Fruit fly (Drosophila melanogaster) whole organism, embryonic: Measurements from ENCODE around the gene CG31549.

ENCODE experiments used
- Bteb2 ChIP-seq: fragments of 200-800 bp; sonication (Bioruptor generic); optimal IDR thresholded peaks from 2 replicates; lab custom pipeline; 2016; ENCODE audit warnings: missing biosample characterization, missing genetic modification characterization
- CG10462 ChIP-seq: fragments of 200-800 bp; sonication (Bioruptor generic); optimal IDR thresholded peaks from 2 replicates; lab custom pipeline; 2016; ENCODE audit warnings: missing biosample characterization, missing genetic modification characterization
- CG11723 ChIP-seq: fragments of 200-800 bp; sonication (Bioruptor generic); optimal IDR thresholded peaks from 2 replicates; lab custom pipeline; 2017; ENCODE audit warnings: missing biosample characterization, mild to moderate bottlenecking, missing genetic modification characterization
- CG12236 ChIP-seq: fragments of 200-800 bp; sonication (Bioruptor generic); optimal IDR thresholded peaks from 2 replicates; lab custom pipeline; 2016; ENCODE audit warnings: missing biosample characterization, missing genetic modification characterization
- CG12659 ChIP-seq: fragments of 200-800 bp; sonication (Bioruptor generic); optimal IDR thresholded peaks from 3 replicates; lab custom pipeline; 2017; ENCODE audit warnings: mild to moderate bottlenecking, missing biosample characterization, missing genetic modification reagents, missing genetic modification characterization
- CG13775 ChIP-seq: fragments of 200-800 bp; sonication (Bioruptor generic); optimal IDR thresholded peaks from 3 replicates; lab custom pipeline; 2017; ENCODE audit warnings: missing biosample characterization, mild to moderate bottlenecking, missing genetic modification characterization
- CG15696 ChIP-seq: fragments of 200-800 bp; sonication (Bioruptor generic); optimal IDR thresholded peaks from 2 replicates; lab custom pipeline; 2019; ENCODE audit warnings: missing biosample characterization, mild to moderate bottlenecking, missing genetic modification characterization, moderate library complexity
- CG17612 ChIP-seq: fragments of 200-800 bp; sonication (Bioruptor generic); IDR thresholded peaks from 2 replicates; pipeline ENCODE4 v1.3.6; 2022; ENCODE audit warnings: missing biosample characterization, missing genetic modification characterization
- CG3995 ChIP-seq: fragments of 200-800 bp; sonication (Bioruptor generic); optimal IDR thresholded peaks from 3 replicates; lab custom pipeline; 2016; ENCODE audit warnings: missing biosample characterization, missing genetic modification characterization
- CG42726 ChIP-seq: fragments of 200-800 bp; sonication (Bioruptor generic); IDR thresholded peaks from 2 replicates; pipeline ENCODE4 v1.3.6; 2022; ENCODE audit warnings: missing biosample characterization, missing genetic modification characterization; ENCODE audit not compliant: partially characterized antibody
- CG4328 ChIP-seq: fragments of 200-800 bp; sonication (Bioruptor generic); optimal IDR thresholded peaks from 3 replicates; lab custom pipeline; 2017; ENCODE audit warnings: missing biosample characterization, missing genetic modification reagents, missing genetic modification characterization
- CG4617 ChIP-seq: fragments of 200-800 bp; sonication (Bioruptor generic); optimal IDR thresholded peaks from 3 replicates; lab custom pipeline; 2016; ENCODE audit warnings: missing biosample characterization, missing genetic modification characterization, borderline replicate concordance
- CG5180 ChIP-seq: fragments of 200-800 bp; sonication (Bioruptor generic); optimal IDR thresholded peaks from 3 replicates; lab custom pipeline; 2017; ENCODE audit warnings: missing biosample characterization, missing genetic modification characterization, mild to moderate bottlenecking, moderate library complexity, missing genetic modification reagents
- CG6654 ChIP-seq: fragments of 200-800 bp; sonication (Bioruptor generic); optimal IDR thresholded peaks from 2 replicates; lab custom pipeline; 2017; ENCODE audit warnings: missing biosample characterization, mild to moderate bottlenecking, missing genetic modification characterization
- CG7786 ChIP-seq: fragments of 200-800 bp; sonication (Bioruptor generic); optimal IDR thresholded peaks from 2 replicates; lab custom pipeline; 2016; ENCODE audit warnings: missing biosample characterization, missing genetic modification characterization
- CG7928 ChIP-seq: fragments of 200-800 bp; sonication (Bioruptor generic); optimal IDR thresholded peaks from 2 replicates; lab custom pipeline; 2017; ENCODE audit warnings: missing biosample characterization, mild to moderate bottlenecking, missing genetic modification characterization
- CG8089 ChIP-seq: fragments of 200-800 bp; sonication (Bioruptor generic); optimal IDR thresholded peaks from 3 replicates; lab custom pipeline; 2016; ENCODE audit warnings: missing biosample characterization, missing genetic modification characterization
- CG8359 ChIP-seq: fragments of 200-800 bp; sonication (Bioruptor generic); optimal IDR thresholded peaks from 2 replicates; lab custom pipeline; 2017; ENCODE audit warnings: missing biosample characterization, mild to moderate bottlenecking, missing genetic modification characterization, borderline replicate concordance
- CG8944 ChIP-seq: fragments of 200-800 bp; sonication (Bioruptor generic); optimal IDR thresholded peaks from 3 replicates; lab custom pipeline; 2016; ENCODE audit warnings: missing biosample characterization, missing genetic modification characterization
- Dip3 ChIP-seq: fragments of 200-800 bp; sonication (Bioruptor generic); optimal IDR thresholded peaks from 3 replicates; lab custom pipeline; 2016; ENCODE audit warnings: missing biosample characterization, missing genetic modification characterization
- Fer2 ChIP-seq: fragments of 200-800 bp; sonication (Bioruptor generic); optimal IDR thresholded peaks from 2 replicates; lab custom pipeline; 2018; ENCODE audit warnings: missing biosample characterization, mild to moderate bottlenecking, missing genetic modification characterization, moderate library complexity
- Hey ChIP-seq: fragments of 200-800 bp; sonication (Bioruptor generic); optimal IDR thresholded peaks from 3 replicates; lab custom pipeline; 2018; ENCODE audit warnings: missing biosample characterization, mild to moderate bottlenecking, missing genetic modification characterization
- HmgZ ChIP-seq: fragments of 200-800 bp; sonication (Bioruptor generic); optimal IDR thresholded peaks from 2 replicates; lab custom pipeline; 2018; ENCODE audit warnings: missing biosample characterization, mild to moderate bottlenecking, missing genetic modification characterization
- Hsf ChIP-seq: fragments of 200-800 bp; sonication (Bioruptor generic); optimal IDR thresholded peaks from 3 replicates; lab custom pipeline; 2016; ENCODE audit warnings: missing biosample characterization, missing genetic modification characterization
- NFAT ChIP-seq: fragments of 200-800 bp; sonication (Bioruptor generic); IDR thresholded peaks from 2 replicates; pipeline ENCODE4 v1.3.6; 2022; ENCODE audit warnings: missing biosample characterization, missing genetic modification characterization
- Oli ChIP-seq: fragments of 200-800 bp; sonication (Bioruptor generic); optimal IDR thresholded peaks from 2 replicates; lab custom pipeline; 2018; ENCODE audit warnings: missing biosample characterization, mild to moderate bottlenecking, missing genetic modification characterization, moderate library complexity
- Scr ChIP-seq: fragments of 200-800 bp; sonication (Bioruptor generic); IDR thresholded peaks from 2 replicates; pipeline ENCODE4 v1.3.6; 2022; ENCODE audit warnings: missing biosample characterization, missing genetic modification characterization; ENCODE audit not compliant: partially characterized antibody
- Spps ChIP-seq: fragments of 200-800 bp; sonication (Bioruptor generic); optimal IDR thresholded peaks from 2 replicates; lab custom pipeline; 2018; ENCODE audit warnings: missing biosample characterization, mild to moderate bottlenecking, missing genetic modification characterization
- Tbp ChIP-seq: fragments of >200 bp; optimal IDR thresholded peaks from 2 replicates; lab custom pipeline; 2018; ENCODE audit warnings: missing biosample characterization, missing genetic modification characterization
- abd-A ChIP-seq: fragments of 200-800 bp; sonication (Bioruptor generic); optimal IDR thresholded peaks from 3 replicates; lab custom pipeline; 2019; ENCODE audit warnings: missing biosample characterization, mild to moderate bottlenecking, missing genetic modification characterization, moderate library complexity
- bsh ChIP-seq, 2 experiments: fragments of 200-800 bp; sonication (Bioruptor generic); optimal IDR thresholded peaks; 2 replicates each; lab custom pipeline; 2017 to 2018; ENCODE audit warnings: mild to moderate bottlenecking in 2 of 2, missing biosample characterization in 2 of 2, missing genetic modification characterization in 2 of 2, moderate library complexity in 1 of 2
- btn ChIP-seq: fragments of 200-800 bp; sonication (Bioruptor generic); optimal IDR thresholded peaks from 2 replicates; lab custom pipeline; 2016; ENCODE audit warnings: missing biosample characterization, missing genetic modification characterization
- caup ChIP-seq: fragments of 200-800 bp; sonication (Bioruptor generic); optimal IDR thresholded peaks from 3 replicates; lab custom pipeline; 2017; ENCODE audit warnings: missing biosample characterization, mild to moderate bottlenecking, missing genetic modification characterization, moderate library complexity; ENCODE audit not compliant: severe bottlenecking
- cg ChIP-seq: fragments of 200-800 bp; sonication (Bioruptor generic); optimal IDR thresholded peaks from 3 replicates; lab custom pipeline; 2019; ENCODE audit warnings: missing biosample characterization, mild to moderate bottlenecking, missing genetic modification characterization, moderate library complexity
- crc ChIP-seq: fragments of 200-800 bp; sonication (Bioruptor generic); optimal IDR thresholded peaks from 2 replicates; lab custom pipeline; 2016; ENCODE audit warnings: missing biosample characterization, missing genetic modification characterization
- croc ChIP-seq: fragments of 200-800 bp; sonication (Bioruptor generic); conservative IDR thresholded peaks from 3 replicates; pipeline ENCODE4 v1.3.6; 2022; ENCODE audit warnings: missing biosample characterization, missing genetic modification characterization
- dpn ChIP-seq, 2 experiments: fragments of 200-800 bp; sonication (Bioruptor generic); optimal IDR thresholded peaks; 3 replicates each; lab custom pipeline; 2016; ENCODE audit warnings: missing biosample characterization in 2 of 2, missing genetic modification characterization in 2 of 2
- eyg ChIP-seq: fragments of 200-800 bp; sonication (Bioruptor generic); optimal IDR thresholded peaks from 3 replicates; lab custom pipeline; 2016; ENCODE audit warnings: missing biosample characterization, missing genetic modification characterization
- kni ChIP-seq: fragments of 200-800 bp; sonication (Bioruptor generic); optimal IDR thresholded peaks from 3 replicates; lab custom pipeline; 2017; ENCODE audit warnings: mild to moderate bottlenecking, missing biosample characterization, missing genetic modification reagents, missing genetic modification characterization
- maf-S ChIP-seq: fragments of 200-800 bp; sonication (Bioruptor generic); optimal IDR thresholded peaks from 2 replicates; lab custom pipeline; 2016; ENCODE audit warnings: missing biosample characterization, missing genetic modification characterization
- mirr ChIP-seq: fragments of 200-800 bp; sonication (Bioruptor generic); optimal IDR thresholded peaks from 3 replicates; lab custom pipeline; 2018; ENCODE audit warnings: missing biosample characterization, mild to moderate bottlenecking, missing genetic modification characterization
- nerfin-2 ChIP-seq: fragments of 200-800 bp; sonication (Bioruptor generic); IDR thresholded peaks from 2 replicates; pipeline ENCODE4 v1.3.6; 2022; ENCODE audit warnings: missing biosample characterization, missing genetic modification characterization; ENCODE audit not compliant: partially characterized antibody
- pnt ChIP-seq: fragments of 200-800 bp; sonication (Bioruptor generic); optimal IDR thresholded peaks from 3 replicates; lab custom pipeline; 2016; ENCODE audit warnings: missing biosample characterization, missing genetic modification characterization
- psq ChIP-seq: fragments of 200-800 bp; sonication (Bioruptor generic); optimal IDR thresholded peaks from 2 replicates; lab custom pipeline; 2017; ENCODE audit warnings: missing biosample characterization, missing genetic modification characterization
- pum ChIP-seq: fragments of 200-800 bp; sonication (Bioruptor generic); optimal IDR thresholded peaks from 2 replicates; lab custom pipeline; 2016; ENCODE audit warnings: missing biosample characterization, missing genetic modification characterization
- sens ChIP-seq: fragments of 200-800 bp; sonication (Bioruptor generic); peaks from one replicate; lab custom pipeline; 2016; ENCODE audit warnings: missing biosample characterization, missing genetic modification characterization
- shn ChIP-seq: fragments of 200-800 bp; sonication (Bioruptor generic); optimal IDR thresholded peaks from 3 replicates; lab custom pipeline; 2016; ENCODE audit warnings: missing biosample characterization, missing genetic modification characterization
- sqz ChIP-seq: fragments of 200-800 bp; sonication (Bioruptor generic); optimal IDR thresholded peaks from 3 replicates; lab custom pipeline; 2018; ENCODE audit warnings: missing biosample characterization, mild to moderate bottlenecking, missing genetic modification characterization
- zf30C ChIP-seq: fragments of 200-800 bp; sonication (Bioruptor generic); optimal IDR thresholded peaks from 3 replicates; lab custom pipeline; 2018; ENCODE audit warnings: missing biosample characterization, mild to moderate bottlenecking, missing genetic modification characterization

Gene CG31549

dm6 chr3R:5622985-5623630 is 8.9 kb upstream of the CG31549 start (continued):
- peak; percentile 48 for TF ChIP-seq pnt (GFP tag; lab: Kevin White, UChicago)
- peak; percentile 89 for TF ChIP-seq CG4328 (GFP tag; lab: Kevin White, UChicago)
- no peak for TF ChIP-seq nerfin-2 (GFP tag; lab: Robert Waterston, UW)
- TF ChIP-seq sqz: peak; percentile 99
- no peak for TF ChIP-seq Dip3 (GFP tag; lab: Kevin White, UChicago)
- TF ChIP-seq CG3995 (GFP tag; lab: Kevin White, UChicago): peak; percentile 8
- peak; percentile 77 for TF ChIP-seq CG12236 (GFP tag; lab: Kevin White, UChicago)
- TF ChIP-seq CG8089 (GFP tag; lab: Kevin White, UChicago): peak; percentile 79
- no peak for TF ChIP-seq CG17612
- peak; percentile 44 for TF ChIP-seq zf30C
- TF ChIP-seq Oli: peak; percentile 23
- peak; percentile 45 for TF ChIP-seq CG4617 (GFP tag; lab: Kevin White, UChicago)
- TF ChIP-seq pum (GFP tag; lab: Kevin White, UChicago): peak; percentile 28
- peak; percentile 88 for TF ChIP-seq caup (GFP tag; lab: Kevin White, UChicago)
- TF ChIP-seq Scr: no peak
- TF ChIP-seq Tbp: no peak
- peak; percentile 54 for TF ChIP-seq Bteb2 (GFP tag; lab: Kevin White, UChicago)
- peak; percentile 95 for TF ChIP-seq abd-A
- peak; percentile 11 to 82 for TF ChIP-seq bsh (GFP tag; optimal IDR thresholded peaks at IDR 0.05; lab: Kevin White, UChicago)
- TF ChIP-seq CG7928: no peak
- TF ChIP-seq CG11723 (GFP tag; lab: Kevin White, UChicago): peak; percentile 73
- peak; percentile 70 for TF ChIP-seq CG12659 (GFP tag; lab: Kevin White, UChicago)
- TF ChIP-seq mirr (GFP tag; lab: Kevin White, UChicago): peak; percentile 90
- peak; percentile 92 for TF ChIP-seq CG15696 (tag; lab: Kevin White, UChicago)
- TF ChIP-seq maf-S (GFP tag; lab: Kevin White, UChicago): peak; percentile 34
- TF ChIP-seq btn (GFP tag; lab: Kevin White, UChicago): peak; percentile 62
- peak; percentile 47 to 72 for TF ChIP-seq dpn (GFP tag; optimal IDR thresholded peaks at IDR 0.05; lab: Kevin White, UChicago)
- peak; percentile 72 for TF ChIP-seq Spps (tag; lab: Kevin White, UChicago)
- peak; percentile 73 for TF ChIP-seq Hsf (GFP tag; lab: Kevin White, UChicago)
- TF ChIP-seq NFAT (GFP tag; lab: Robert Waterston, UW): no peak
- TF ChIP-seq CG10462 (GFP tag; lab: Kevin White, UChicago): peak; percentile 64
- TF ChIP-seq CG7786 (GFP tag; lab: Kevin White, UChicago): peak; percentile 50
- TF ChIP-seq sens (GFP tag; lab: Kevin White, UChicago): peak; percentile 97
- peak; percentile 52 for TF ChIP-seq CG13775 (GFP tag; lab: Kevin White, UChicago)
- no peak for TF ChIP-seq CG6654 (GFP tag; lab: Kevin White, UChicago)
- no peak; the same call in 2 of the 3 replicates for TF ChIP-seq croc (GFP tag; lab: Robert Waterston, UW)
- TF ChIP-seq cg (GFP tag; lab: Kevin White, UChicago): peak; percentile 83
- peak; percentile 65 for TF ChIP-seq CG8359
- peak; percentile 52 for TF ChIP-seq shn (GFP tag; lab: Kevin White, UChicago)
- peak; percentile 60 for TF ChIP-seq CG5180 (GFP tag; lab: Kevin White, UChicago)
- peak; percentile 66 for TF ChIP-seq psq (GFP tag; lab: Kevin White, UChicago)
- TF ChIP-seq kni: peak; percentile 96
- TF ChIP-seq Hey: peak; percentile 81
- TF ChIP-seq Fer2 (tag; lab: Kevin White, UChicago): peak; percentile 39
- peak; percentile 64 for TF ChIP-seq CG8944 (GFP tag; lab: Kevin White, UChicago)
- TF ChIP-seq HmgZ (tag; lab: Kevin White, UChicago): peak; percentile 89
- peak; percentile 83 for TF ChIP-seq eyg (GFP tag; lab: Kevin White, UChicago)
- no peak for TF ChIP-seq CG42726 (GFP tag; lab: Robert Waterston, UW)
- TF ChIP-seq crc (GFP tag; lab: Kevin White, UChicago): peak; percentile 50
